Fruit fly (Drosophila melanogaster): ENCODE data around the gene Ptp61F.

Ptp61F gene

DNA sequence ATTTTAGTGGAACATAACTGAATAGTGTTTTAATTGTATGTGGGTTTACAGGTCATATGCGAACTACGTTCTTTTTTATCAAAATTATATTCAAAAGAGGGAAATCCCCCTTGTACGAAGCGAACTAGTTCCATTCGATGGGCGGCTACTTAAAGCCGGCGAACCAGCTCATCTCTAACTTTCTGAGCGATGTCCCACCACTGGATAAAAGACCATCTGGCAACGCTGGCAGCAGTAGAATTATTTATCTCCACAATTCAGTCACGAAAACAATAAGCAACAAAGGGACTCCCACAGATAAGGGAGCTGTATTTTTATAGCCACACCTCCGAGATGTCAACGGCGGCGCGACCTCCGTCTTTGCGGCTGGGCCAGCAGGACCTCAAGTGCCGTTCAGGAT, 179.4 kb downstream of the Ptp61F start, which contains the start of gene Rabex-5 (continued):
- TF ChIP-seq Side (GFP tag; optimal IDR thresholded peaks at IDR 0.05) (no peak), pnt (GFP tag; optimal IDR thresholded peaks at IDR 0.05) (no peak), zfh1 (GFP tag; IDR thresholded peaks at IDR 0.05) (peak; percentile 55; the same call in 1 of the 3 replicates), CG12236 (GFP tag; optimal IDR thresholded peaks at IDR 0.05) (no peak), croc (GFP tag; conservative IDR thresholded peaks at IDR 0.05) (no peak), Hmr (GFP tag; optimal IDR thresholded peaks at IDR 0.05) (peak; percentile 69), CG16779 (GFP tag; IDR thresholded peaks at IDR 0.05) (no peak), CG10267 (tag; optimal IDR thresholded peaks at IDR 0.05) (peak; percentile 25), cwo (GFP tag; optimal IDR thresholded peaks at IDR 0.05) (no peak), nmo (GFP tag; optimal IDR thresholded peaks at IDR 0.05) (peak; percentile 58), CG17361 (GFP tag; IDR thresholded peaks at IDR 0.05) (no peak), CG2889 (GFP tag; IDR thresholded peaks at IDR 0.05) (no peak), YL-1 (GFP tag; optimal IDR thresholded peaks at IDR 0.05) (peak; percentile 62), her (GFP tag; optimal IDR thresholded peaks at IDR 0.05) (peak; percentile 65), CG14014 (GFP tag; IDR thresholded peaks at IDR 0.05) (no peak), CG2120 (GFP tag; optimal IDR thresholded peaks at IDR 0.05) (peak; percentile 77), CG18476 (GFP tag; optimal IDR thresholded peaks at IDR 0.05) (no peak), HLH54F (GFP tag; optimal IDR thresholded peaks at IDR 0.05) (peak; percentile 16), mam (GFP tag; optimal IDR thresholded peaks at IDR 0.05) (peak; percentile 54), Jarid2 (GFP tag; optimal IDR thresholded peaks at IDR 0.05) (no peak), Kr (GFP tag; optimal IDR thresholded peaks at IDR 0.05) (no peak), CG7963 (GFP tag; IDR thresholded peaks at IDR 0.05; ENCODE audit: partially characterized antibody) (peak; percentile 62; the same call in 2 of the 3 replicates), pho (GFP tag; optimal IDR thresholded peaks at IDR 0.05) (peak; percentile 33), CG6654 (GFP tag; optimal IDR thresholded peaks at IDR 0.05) (no peak), br (optimal IDR thresholded peaks at IDR 0.05) (no peak), CG1233 (GFP tag; optimal IDR thresholded peaks at IDR 0.05) (no peak), Awh (GFP tag; IDR thresholded peaks at IDR 0.05) (no peak), Dek (tag; optimal IDR thresholded peaks at IDR 0.05) (peak; percentile 10), salm (tag; optimal IDR thresholded peaks at IDR 0.05) (no peak), CG17568 (GFP tag; optimal IDR thresholded peaks at IDR 0.05) (no peak), Xrp1 (GFP tag; IDR thresholded peaks at IDR 0.05) (no peak; the same call in 1 of the 2 replicates), TFAM (GFP tag; optimal IDR thresholded peaks at IDR 0.05) (no peak), z (GFP tag; IDR thresholded peaks at IDR 0.05) (no peak), CG12104 (GFP tag; optimal IDR thresholded peaks at IDR 0.05) (no peak), sna (GFP tag; IDR thresholded peaks at IDR 0.05; ENCODE audit: partially characterized antibody) (peak; percentile 75), usp (GFP tag; optimal IDR thresholded peaks at IDR 0.05) (no peak), Rfx (GFP tag; IDR thresholded peaks at IDR 0.05) (peak; percentile 63), tin (GFP tag; optimal IDR thresholded peaks at IDR 0.05) (peak; percentile 48), sim (GFP tag; IDR thresholded peaks at IDR 0.05) (no peak), pzg (GFP tag; optimal IDR thresholded peaks at IDR 0.05) (peak; percentile 88), amos (GFP tag; IDR thresholded peaks at IDR 0.05; ENCODE audit: partially characterized antibody) (peak; percentile 92), ERR (GFP tag; optimal IDR thresholded peaks at IDR 0.05) (no peak), CG7745 (tag; optimal IDR thresholded peaks at IDR 0.05) (no peak), bigmax (GFP tag; optimal IDR thresholded peaks at IDR 0.05) (no peak), disco-r (GFP tag; optimal IDR thresholded peaks at IDR 0.05) (no peak), MTF-1 (GFP tag; optimal IDR thresholded peaks at IDR 0.05; ENCODE audit: borderline replicate concordance) (no peak), Bgb (GFP tag; IDR thresholded peaks at IDR 0.05; ENCODE audit: partially characterized antibody) (peak; percentile 90), jumu (GFP tag; optimal IDR thresholded peaks at IDR 0.05) (no peak), H2.0 (GFP tag; IDR thresholded peaks at IDR 0.05) (no peak; the same call in 1 of the 2 replicates), CG18011 (GFP tag; optimal IDR thresholded peaks at IDR 0.05) (no peak), exex (tag; optimal IDR thresholded peaks at IDR 0.05) (no peak), CG12744 (GFP tag; optimal IDR thresholded peaks at IDR 0.05) (no peak)

Measured in whole organism, embryonic.